Fruit fly (Drosophila melanogaster): Measurements from ENCODE around the gene Akap200.

DNA sequence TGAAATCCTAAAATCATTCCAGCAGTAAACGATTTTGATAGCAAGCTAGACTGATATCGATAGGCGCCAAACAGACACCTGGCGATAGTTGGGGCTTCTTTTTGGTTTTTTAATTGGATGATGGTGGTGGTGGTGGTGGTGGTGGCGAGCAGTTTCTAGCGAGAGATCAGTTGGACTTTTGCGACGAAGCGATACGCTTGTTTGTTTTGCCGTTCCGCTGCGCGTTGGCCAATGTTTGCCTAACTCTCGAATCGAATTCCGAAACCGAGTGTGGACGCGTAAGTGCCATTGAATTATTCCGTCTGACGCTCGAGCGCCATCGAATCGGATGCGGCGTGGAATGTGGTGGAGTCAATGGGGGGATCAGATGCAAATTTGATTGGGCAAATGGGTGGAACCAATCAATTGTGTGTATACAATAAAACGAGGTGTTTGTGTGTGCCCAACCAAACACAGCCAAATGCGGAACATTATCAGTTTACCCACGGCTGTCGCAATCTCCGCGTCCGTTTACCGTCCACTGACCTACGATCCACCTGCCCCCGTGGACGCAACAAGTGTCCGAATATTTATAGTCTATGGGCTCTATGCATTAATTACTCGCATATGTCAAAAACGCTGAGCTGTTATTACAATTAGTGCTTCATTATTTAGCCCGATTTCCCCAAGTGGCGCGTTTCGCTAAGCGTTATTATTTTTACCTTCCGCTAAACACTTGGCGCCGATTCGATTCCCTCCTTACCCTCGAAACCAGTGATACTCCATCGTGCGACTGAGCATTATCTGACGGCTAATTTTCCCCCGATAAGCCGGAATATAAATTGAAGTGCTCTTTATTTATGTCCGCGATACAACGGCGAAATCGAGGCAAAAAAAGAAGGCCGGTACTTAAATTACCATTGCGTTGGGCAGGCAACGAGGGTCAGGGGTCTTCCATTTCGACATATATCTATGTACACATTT lies 44.8 kb upstream of the Akap200 start, which contains the start of gene CG17292:
- TF ChIP-seq EcR (GFP tag; optimal IDR thresholded peaks at IDR 0.05) = peak; percentile 44
- 0 out of 2 replicates have a peak, but pooled peaks have one; percentile 6 for TF ChIP-seq CG10348 (GFP tag; IDR thresholded peaks at IDR 0.05)
- TF ChIP-seq CG34367 (tag; optimal IDR thresholded peaks at IDR 0.05) = no peak
- TF ChIP-seq CG12605 (GFP tag; IDR thresholded peaks at IDR 0.05) = peak; percentile 44; the same call in 1 of the 2 replicates
- no peak for TF ChIP-seq D1 (tag; optimal IDR thresholded peaks at IDR 0.05)
- no peak for TF ChIP-seq Snoo (tag; optimal IDR thresholded peaks at IDR 0.05)
- TF ChIP-seq rn (GFP tag; IDR thresholded peaks at IDR 0.05) = no peak
- no peak for TF ChIP-seq Pif1A (GFP tag; optimal IDR thresholded peaks at IDR 0.05)
- TF ChIP-seq CG17806 (tag; optimal IDR thresholded peaks at IDR 0.05) = no peak

Data from whole organism, pupa.